Fruit fly (Drosophila melanogaster) whole organism, embryonic: ENCODE data around the gene CG7016.

ENCODE experiments used
- Bdp1 ChIP-seq: fragments of 200-800 bp; sonication (Bioruptor generic); optimal IDR thresholded peaks from 3 replicates; lab custom pipeline; 2016; ENCODE audit warnings: missing biosample characterization, missing genetic modification characterization
- CG10979 ChIP-seq: fragments of 200-800 bp; sonication (Bioruptor generic); optimal IDR thresholded peaks from 2 replicates; lab custom pipeline; 2018; ENCODE audit warnings: missing biosample characterization, mild to moderate bottlenecking, missing genetic modification characterization, moderate library complexity
- CG11247 ChIP-seq: fragments of 200-800 bp; sonication (Bioruptor generic); IDR thresholded peaks from 2 replicates; pipeline ENCODE4 v1.3.6; 2022; ENCODE audit warnings: missing biosample characterization, missing genetic modification characterization
- CG11696 ChIP-seq: fragments of 200-800 bp; sonication (Bioruptor generic); IDR thresholded peaks from 2 replicates; pipeline ENCODE4 v1.3.6; 2022; ENCODE audit warnings: missing biosample characterization, missing genetic modification characterization
- CG13894 ChIP-seq: fragments of 200-800 bp; sonication (Bioruptor generic); optimal IDR thresholded peaks from 3 replicates; lab custom pipeline; 2018; ENCODE audit warnings: missing biosample characterization, mild to moderate bottlenecking, missing genetic modification characterization, moderate library complexity
- CG14860 ChIP-seq: fragments of 200-800 bp; sonication (Bioruptor generic); IDR thresholded peaks from 3 replicates; pipeline ENCODE4 v1.3.6; 2022; ENCODE audit warnings: missing biosample characterization, missing genetic modification characterization; ENCODE audit not compliant: partially characterized antibody
- CG15479 ChIP-seq: fragments of 200-800 bp; sonication (Bioruptor generic); optimal IDR thresholded peaks from 3 replicates; lab custom pipeline; 2019; ENCODE audit warnings: missing biosample characterization, mild to moderate bottlenecking, missing genetic modification characterization, moderate library complexity
- CG15514 ChIP-seq: fragments of 200-800 bp; sonication (Bioruptor generic); optimal IDR thresholded peaks from 3 replicates; lab custom pipeline; 2017; ENCODE audit warnings: missing biosample characterization, missing genetic modification characterization, mild to moderate bottlenecking, moderate library complexity, missing genetic modification reagents
- CG1602 ChIP-seq: fragments of 200-800 bp; sonication (Bioruptor generic); optimal IDR thresholded peaks from 3 replicates; lab custom pipeline; 2016; ENCODE audit warnings: missing biosample characterization, missing genetic modification characterization
- CG1603 ChIP-seq: fragments of 200-800 bp; sonication (Bioruptor generic); optimal IDR thresholded peaks from 2 replicates; lab custom pipeline; 2019; ENCODE audit warnings: missing biosample characterization, mild to moderate bottlenecking, missing genetic modification characterization, moderate library complexity
- CG32767 ChIP-seq: fragments of 200-800 bp; sonication (Bioruptor generic); IDR thresholded peaks from 2 replicates; pipeline ENCODE4 v1.3.6; 2022; ENCODE audit warnings: missing biosample characterization, missing genetic modification characterization
- CG3838 ChIP-seq: fragments of 200-800 bp; sonication (Bioruptor generic); optimal IDR thresholded peaks from 3 replicates; lab custom pipeline; 2016; ENCODE audit warnings: missing biosample characterization, missing genetic modification characterization
- CG4617 ChIP-seq: fragments of 200-800 bp; sonication (Bioruptor generic); optimal IDR thresholded peaks from 3 replicates; lab custom pipeline; 2016; ENCODE audit warnings: missing biosample characterization, missing genetic modification characterization, borderline replicate concordance
- CG4730 ChIP-seq: fragments of 200-800 bp; sonication (Bioruptor generic); IDR thresholded peaks from 2 replicates; pipeline ENCODE4 v1.3.6; 2022; ENCODE audit warnings: missing biosample characterization, missing genetic modification characterization
- CG6654 ChIP-seq: fragments of 200-800 bp; sonication (Bioruptor generic); optimal IDR thresholded peaks from 2 replicates; lab custom pipeline; 2017; ENCODE audit warnings: missing biosample characterization, mild to moderate bottlenecking, missing genetic modification characterization
- CG7357 ChIP-seq: fragments of 200-800 bp; sonication (Bioruptor generic); IDR thresholded peaks from 3 replicates; pipeline ENCODE4 v1.3.6; 2022; ENCODE audit warnings: missing biosample characterization, missing genetic modification characterization
- CG7556 ChIP-seq: fragments of 200-800 bp; sonication (Bioruptor generic); optimal IDR thresholded peaks from 2 replicates; lab custom pipeline; 2017; ENCODE audit warnings: missing biosample characterization, mild to moderate bottlenecking, missing genetic modification characterization
- CG8388 ChIP-seq: fragments of 200-800 bp; sonication (Bioruptor generic); optimal IDR thresholded peaks from 2 replicates; lab custom pipeline; 2019; ENCODE audit warnings: missing biosample characterization, mild to moderate bottlenecking, missing genetic modification characterization, moderate library complexity
- Camta ChIP-seq: fragments of 200-800 bp; sonication (Bioruptor generic); optimal IDR thresholded peaks from 2 replicates; lab custom pipeline; 2016; ENCODE audit warnings: missing biosample characterization, missing genetic modification characterization
- Eip74EF ChIP-seq, 2 experiments: fragments of 200-800 bp in 1 of 2; fragments of >200 bp in 1 of 2; sonication (Bioruptor generic) in 1 of 2; optimal IDR thresholded peaks; 2 replicates each; lab custom pipeline; 2017 to 2019; ENCODE audit warnings: missing biosample characterization in 2 of 2, missing genetic modification characterization in 2 of 2, mild to moderate bottlenecking in 1 of 2, moderate library complexity in 1 of 2
- HHEX ChIP-seq: fragments of 200-800 bp; sonication (Bioruptor generic); optimal IDR thresholded peaks from 3 replicates; lab custom pipeline; 2017; ENCODE audit warnings: missing biosample characterization, mild to moderate bottlenecking, missing genetic modification characterization, missing genetic modification reagents
- HLH54F ChIP-seq: fragments of 200-800 bp; sonication (Bioruptor generic); optimal IDR thresholded peaks from 3 replicates; lab custom pipeline; 2016; ENCODE audit warnings: missing biosample characterization, missing genetic modification characterization
- Hmx ChIP-seq: fragments of 200-800 bp; sonication (Bioruptor generic); optimal IDR thresholded peaks from 2 replicates; lab custom pipeline; 2016; ENCODE audit warnings: missing biosample characterization, missing genetic modification characterization
- Nf-YB ChIP-seq: fragments of 200-800 bp; sonication (Bioruptor generic); optimal IDR thresholded peaks from 3 replicates; lab custom pipeline; 2019; ENCODE audit warnings: missing biosample characterization, mild to moderate bottlenecking, missing genetic modification characterization, moderate library complexity
- Oaz ChIP-seq: fragments of 200-800 bp; sonication (Bioruptor generic); IDR thresholded peaks from 2 replicates; pipeline ENCODE4 v1.3.6; 2022; ENCODE audit warnings: missing biosample characterization, missing genetic modification characterization
- Oli ChIP-seq: fragments of 200-800 bp; sonication (Bioruptor generic); optimal IDR thresholded peaks from 2 replicates; lab custom pipeline; 2018; ENCODE audit warnings: missing biosample characterization, mild to moderate bottlenecking, missing genetic modification characterization, moderate library complexity
- Ravus ChIP-seq: fragments of 200-800 bp; sonication (Bioruptor generic); IDR thresholded peaks from 2 replicates; pipeline ENCODE4 v1.3.6; 2022; ENCODE audit warnings: missing biosample characterization, missing genetic modification characterization
- Taf1 ChIP-seq: fragments of 200-800 bp; sonication (Bioruptor generic); IDR thresholded peaks from 2 replicates; pipeline ENCODE4 v1.3.6; 2022; ENCODE audit warnings: missing biosample characterization, missing genetic modification characterization
- aop ChIP-seq: fragments of 200-800 bp; sonication (Bioruptor generic); IDR thresholded peaks from 2 replicates; pipeline ENCODE4 v1.3.6; 2022; ENCODE audit warnings: missing biosample characterization, missing genetic modification characterization
- az2 ChIP-seq: fragments of 200-800 bp; sonication (Bioruptor generic); optimal IDR thresholded peaks from 3 replicates; lab custom pipeline; 2016; ENCODE audit warnings: missing biosample characterization, missing genetic modification characterization
- dati ChIP-seq: fragments of 200-800 bp; sonication (Bioruptor generic); IDR thresholded peaks from 2 replicates; pipeline ENCODE4 v1.3.6; 2022; ENCODE audit warnings: missing biosample characterization, missing genetic modification characterization
- en ChIP-seq: fragments of 200-800 bp; sonication (Bioruptor generic); optimal IDR thresholded peaks from 2 replicates; lab custom pipeline; 2016; ENCODE audit warnings: missing biosample characterization, missing genetic modification characterization
- fd96Cb ChIP-seq: fragments of 200-800 bp; sonication (Bioruptor generic); optimal IDR thresholded peaks from 2 replicates; lab custom pipeline; 2018; ENCODE audit warnings: missing biosample characterization, mild to moderate bottlenecking, missing genetic modification characterization, moderate library complexity
- gfzf ChIP-seq: fragments of 200-800 bp; sonication (Bioruptor generic); optimal IDR thresholded peaks from 2 replicates; lab custom pipeline; 2016; ENCODE audit warnings: missing biosample characterization, mild to moderate bottlenecking, missing genetic modification characterization, moderate library complexity
- klu ChIP-seq: fragments of 200-800 bp; sonication (Bioruptor generic); IDR thresholded peaks from 2 replicates; pipeline ENCODE4 v1.3.6; 2022; ENCODE audit warnings: missing biosample characterization, missing genetic modification characterization
- lab ChIP-seq: fragments of 200-800 bp; sonication (Bioruptor generic); optimal IDR thresholded peaks from 3 replicates; lab custom pipeline; 2017; ENCODE audit warnings: missing biosample characterization, missing genetic modification characterization, mild to moderate bottlenecking, moderate library complexity, missing genetic modification reagents
- lbe ChIP-seq: fragments of 200-800 bp; sonication (Bioruptor generic); optimal IDR thresholded peaks from 2 replicates; lab custom pipeline; 2016; ENCODE audit warnings: missing biosample characterization, mild to moderate bottlenecking, missing genetic modification characterization
- mam ChIP-seq: fragments of 200-800 bp; sonication (Bioruptor generic); optimal IDR thresholded peaks from 3 replicates; lab custom pipeline; 2016; ENCODE audit warnings: missing biosample characterization, missing genetic modification characterization
- mirr ChIP-seq: fragments of 200-800 bp; sonication (Bioruptor generic); optimal IDR thresholded peaks from 3 replicates; lab custom pipeline; 2018; ENCODE audit warnings: missing biosample characterization, mild to moderate bottlenecking, missing genetic modification characterization
- otp ChIP-seq: fragments of 200-800 bp; sonication (Bioruptor generic); IDR thresholded peaks from 3 replicates; pipeline ENCODE4, ENCODE4 v1.3.6; 2022; ENCODE audit warnings: missing biosample characterization, missing genetic modification characterization
- p53 ChIP-seq: fragments of 200-800 bp; sonication (Bioruptor generic); optimal IDR thresholded peaks from 2 replicates; lab custom pipeline; 2016; ENCODE audit warnings: missing biosample characterization, missing genetic modification characterization
- ro ChIP-seq: fragments of 200-800 bp; sonication (Bioruptor generic); IDR thresholded peaks from 2 replicates; pipeline ENCODE4 v1.3.6; 2022; ENCODE audit warnings: missing biosample characterization, missing genetic modification characterization
- shn ChIP-seq: fragments of 200-800 bp; sonication (Bioruptor generic); optimal IDR thresholded peaks from 3 replicates; lab custom pipeline; 2016; ENCODE audit warnings: missing biosample characterization, missing genetic modification characterization
- sisA ChIP-seq: fragments of 200-800 bp; sonication (Bioruptor generic); IDR thresholded peaks from 2 replicates; pipeline ENCODE4 v1.3.6; 2022; ENCODE audit warnings: missing biosample characterization, missing genetic modification characterization
- slbo ChIP-seq: fragments of 200-800 bp; sonication (Bioruptor generic); IDR thresholded peaks from 2 replicates; pipeline ENCODE4 v1.3.6; 2022; ENCODE audit warnings: missing biosample characterization, missing genetic modification characterization
- tin ChIP-seq: fragments of 200-800 bp; sonication (Bioruptor generic); optimal IDR thresholded peaks from 3 replicates; lab custom pipeline; 2016; ENCODE audit warnings: missing biosample characterization, missing genetic modification characterization
- tll ChIP-seq, 2 experiments: fragments of 200-800 bp in 1 of 2; fragments of >200 bp in 1 of 2; sonication (Bioruptor generic) in 1 of 2; optimal IDR thresholded peaks; 2 replicates each; lab custom pipeline; 2017 to 2019; ENCODE audit warnings: missing biosample characterization in 2 of 2, missing genetic modification characterization in 2 of 2, mild to moderate bottlenecking in 1 of 2, moderate library complexity in 1 of 2
- tx ChIP-seq: fragments of 200-800 bp; sonication (Bioruptor generic); optimal IDR thresholded peaks from 2 replicates; lab custom pipeline; 2016; ENCODE audit warnings: missing biosample characterization, missing genetic modification characterization
- yki ChIP-seq: fragments of >200 bp; optimal IDR thresholded peaks from 3 replicates; lab custom pipeline; 2018
- zen2 ChIP-seq: fragments of 200-800 bp; sonication (Bioruptor generic); IDR thresholded peaks from 3 replicates; pipeline ENCODE4 v1.3.6; 2022; ENCODE audit warnings: missing biosample characterization, missing genetic modification characterization; ENCODE audit not compliant: partially characterized antibody

CG7016 gene

DNA sequence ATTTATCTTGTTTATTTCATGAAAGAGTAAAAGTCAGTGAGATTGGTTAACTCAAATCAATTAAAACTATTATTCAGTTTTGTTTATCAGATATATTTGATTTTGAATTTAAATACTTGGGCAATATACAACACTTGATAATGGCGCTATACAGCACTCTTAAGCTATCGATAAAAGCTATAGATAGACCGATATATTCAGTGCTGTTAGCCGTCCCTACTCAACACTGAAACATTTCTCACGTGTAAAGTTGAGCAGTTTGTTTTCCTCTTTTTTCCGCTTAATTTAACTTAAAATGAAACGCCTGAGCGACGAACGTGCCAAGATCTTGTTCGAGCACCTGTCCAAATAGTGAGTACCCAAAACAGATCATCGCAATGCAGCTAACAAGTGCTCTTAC is 12.3 kb upstream of the CG7016 start, which contains the start of gene CG7006 (continued):
- TF ChIP-seq p53 (GFP tag; lab: Kevin White, UChicago), result peak; percentile 15
- TF ChIP-seq Ravus (GFP tag; lab: Robert Waterston, UW), result no peak
- TF ChIP-seq CG14860 (GFP tag; lab: Robert Waterston, UW), result peak; percentile 61
- no peak for TF ChIP-seq CG6654 (GFP tag; lab: Kevin White, UChicago)
- no peak for TF ChIP-seq Eip74EF (GFP tag; optimal IDR thresholded peaks at IDR 0.05; lab: Kevin White, UChicago)
- peak; percentile 87 for TF ChIP-seq HLH54F
- no peak for TF ChIP-seq yki (lab: Kevin White, UChicago)
- TF ChIP-seq CG7357 (GFP tag; lab: Robert Waterston, UW), result no peak
- 0 out of 2 replicates have a peak, but pooled peaks have one; percentile 33 for TF ChIP-seq CG4730 (GFP tag; lab: Robert Waterston, UW)
- no peak for TF ChIP-seq tll (GFP tag; optimal IDR thresholded peaks at IDR 0.05; lab: Kevin White, UChicago)
- TF ChIP-seq fd96Cb, result peak; percentile 12
- TF ChIP-seq CG11247 (GFP tag; lab: Robert Waterston, UW), result peak; percentile 79
- peak; percentile 51; the same call in 1 of the 2 replicates for TF ChIP-seq sisA (GFP tag; lab: Robert Waterston, UW)
- peak; percentile 62; the same call in 1 of the 2 replicates for TF ChIP-seq klu (GFP tag; lab: Robert Waterston, UW)
- TF ChIP-seq CG8388 (GFP tag; lab: Kevin White, UChicago), result no peak
- no peak for TF ChIP-seq Oli (tag; lab: Kevin White, UChicago)
- peak; percentile 79 for TF ChIP-seq CG4617 (GFP tag; lab: Kevin White, UChicago)
- TF ChIP-seq CG11696 (GFP tag; lab: Robert Waterston, UW), result no peak
- TF ChIP-seq CG3838 (GFP tag; lab: Kevin White, UChicago), result no peak
- no peak for TF ChIP-seq CG32767 (GFP tag; lab: Robert Waterston, UW)
- TF ChIP-seq CG10979 (tag; lab: Kevin White, UChicago), result peak; percentile 16
- TF ChIP-seq CG1602 (GFP tag; lab: Kevin White, UChicago), result peak; percentile 56
- no peak for TF ChIP-seq Hmx (GFP tag; lab: Kevin White, UChicago)
- TF ChIP-seq lbe (GFP tag; lab: Kevin White, UChicago), result no peak
- TF ChIP-seq ro (GFP tag; lab: Robert Waterston, UW), result no peak; the same call in 1 of the 2 replicates
- no peak for TF ChIP-seq Oaz (GFP tag; lab: Robert Waterston, UW)
- no peak for TF ChIP-seq lab (GFP tag; lab: Kevin White, UChicago)
- peak; percentile 32 for TF ChIP-seq mirr
- TF ChIP-seq az2, result peak; percentile 45
- peak; percentile 71 for TF ChIP-seq tin
- peak; percentile 6 for TF ChIP-seq Nf-YB
- peak; percentile 27 for TF ChIP-seq HHEX
- TF ChIP-seq dati, result no peak
- TF ChIP-seq slbo (GFP tag; lab: Robert Waterston, UW), result peak; percentile 92
- TF ChIP-seq otp, result 0 out of 3 replicates have a peak, but pooled peaks have one; percentile 18
- TF ChIP-seq en (GFP tag; lab: Kevin White, UChicago), result no peak
- peak; percentile 91 for TF ChIP-seq mam (GFP tag; lab: Kevin White, UChicago)
- TF ChIP-seq zen2 (GFP tag; lab: Robert Waterston, UW), result no peak; the same call in 2 of the 3 replicates
- TF ChIP-seq tx, result peak; percentile 75
- TF ChIP-seq CG15514 (GFP tag; lab: Kevin White, UChicago), result peak; percentile 62
- TF ChIP-seq CG1603 (tag; lab: Kevin White, UChicago), result peak; percentile 86
- TF ChIP-seq CG7556 (GFP tag; lab: Kevin White, UChicago), result peak; percentile 52
- no peak for TF ChIP-seq CG13894 (tag; lab: Kevin White, UChicago)
- TF ChIP-seq gfzf (GFP tag; lab: Kevin White, UChicago), result peak; percentile 41
- peak; percentile 61 for TF ChIP-seq Bdp1 (GFP tag; lab: Kevin White, UChicago)
- TF ChIP-seq shn (GFP tag; lab: Kevin White, UChicago), result peak; percentile 82
- TF ChIP-seq CG15479, result no peak
- TF ChIP-seq aop (GFP tag; lab: Robert Waterston, UW), result 0 out of 2 replicates have a peak, but pooled peaks have one; percentile 28
- peak; percentile 41; the same call in 1 of the 2 replicates for TF ChIP-seq Taf1 (GFP tag; lab: Robert Waterston, UW)
- TF ChIP-seq Camta (GFP tag; lab: Kevin White, UChicago), result peak; percentile 61
